Worm (Caenorhabditis elegans) whole organism, L1 larva: ENCODE data around the gene msp-142.
A peak's percentile ranks its signal among the peaks of the same experiment; 100 is the strongest.
"Not testable (repeated sequence)": the region's sequence is repeated elsewhere in the genome, so short reads cannot be mapped to it uniquely, and the experiment has no call there.

Experiments
- C04F5.9 ChIP-seq: sonication (generic microtip); optimal IDR thresholded peaks from 2 replicates; lab custom pipeline; 2016; ENCODE audit warnings: missing genetic modification characterization, missing compliant biosample characterization
- C34B4.2 ChIP-seq: sonication (generic microtip); optimal IDR thresholded peaks from 2 replicates; lab custom pipeline; 2017; ENCODE audit warnings: mild to moderate bottlenecking, missing genetic modification characterization, missing compliant biosample characterization
- Y116A8C.19 ChIP-seq: sonication (generic microtip); optimal IDR thresholded peaks from 2 replicates; lab custom pipeline; 2016; ENCODE audit warnings: missing compliant biosample characterization, missing genetic modification characterization, borderline replicate concordance
- alr-1 ChIP-seq: fragments of 200-800 bp; sonication (Bioruptor generic); optimal IDR thresholded peaks from 2 replicates; lab custom pipeline; 2018; ENCODE audit warnings: borderline replicate concordance, mild to moderate bottlenecking, missing genetic modification characterization, missing compliant biosample characterization
- aly-2 ChIP-seq: fragments of 150-350 bp; optimal IDR thresholded peaks from 2 replicates; lab custom pipeline; 2014; ENCODE audit warnings: missing biosample characterization, missing genetic modification characterization
- blmp-1 ChIP-seq: fragments of 150-350 bp; optimal IDR thresholded peaks from 2 replicates; lab custom pipeline; 2014; ENCODE audit warnings: missing biosample characterization, missing genetic modification characterization
- ceh-63 ChIP-seq: fragments of 200-800 bp; sonication (Bioruptor generic); optimal IDR thresholded peaks from 2 replicates; lab custom pipeline; 2018; ENCODE audit warnings: mild to moderate bottlenecking, missing genetic modification characterization, missing compliant biosample characterization
- ceh-82 ChIP-seq, 3 experiments: fragments of 150-350 bp in 1 of 3; sonication (generic microtip) in 2 of 3; optimal IDR thresholded peaks; 2 replicates each; lab custom pipeline; 2014 to 2017; ENCODE audit warnings: missing biosample characterization in 3 of 3, missing genetic modification characterization in 3 of 3
- ces-1 ChIP-seq: fragments of 150-350 bp; optimal IDR thresholded peaks from 2 replicates; lab custom pipeline; 2014; ENCODE audit warnings: missing biosample characterization, missing genetic modification reagents, missing genetic modification characterization
- dpl-1 ChIP-seq, 3 experiments: fragments of 150-350 bp in 2 of 3; sonication (generic microtip) in 1 of 3; optimal IDR thresholded peaks; 2 replicates each; lab custom pipeline; 2014 to 2017; ENCODE audit warnings: missing biosample characterization in 3 of 3, missing genetic modification characterization in 3 of 3, missing genetic modification reagents in 3 of 3
- efl-1 ChIP-seq, 4 experiments: fragments of 150-350 bp; optimal IDR thresholded peaks in 3 of 4; peaks in 1 of 4; 1 replicate in 1 of 4; 2 replicates in 3 of 4; lab custom pipeline; 2014; ENCODE audit warnings: missing biosample characterization in 2 of 4, missing genetic modification characterization in 2 of 4, missing genetic modification reagents in 2 of 4
- egl-13 ChIP-seq: sonication (generic microtip); optimal IDR thresholded peaks from 2 replicates; lab custom pipeline; 2016; ENCODE audit warnings: missing genotype, missing genetic modification reagents, missing genetic modification characterization, missing compliant biosample characterization
- egl-27 ChIP-seq, 2 experiments: fragments of 150-350 bp in 1 of 2; sonication (generic microtip); optimal IDR thresholded peaks; 3 replicates each; lab custom pipeline; 2017 to 2018; ENCODE audit warnings: missing biosample characterization in 2 of 2, missing genetic modification characterization in 2 of 2, missing genetic modification reagents in 2 of 2
- elt-2 ChIP-seq: sonication (generic microtip); optimal IDR thresholded peaks from 2 replicates; lab custom pipeline; 2016; ENCODE audit warnings: missing genetic modification characterization, mild to moderate bottlenecking, inconsistent platforms, missing compliant biosample characterization, missing genetic modification reagents
- elt-3 ChIP-seq, 6 experiments: fragments of 150-350 bp in 1 of 6; sonication (generic microtip); optimal IDR thresholded peaks; 2 replicates each; lab custom pipeline; 2017 to 2018; ENCODE audit warnings: missing biosample characterization in 6 of 6, missing genetic modification characterization in 6 of 6, inconsistent platforms in 1 of 6
- fkh-8 ChIP-seq: sonication (generic microtip); optimal IDR thresholded peaks from 2 replicates; lab custom pipeline; 2016; ENCODE audit warnings: mild to moderate bottlenecking, missing genetic modification characterization, missing compliant biosample characterization
- hlh-17 ChIP-seq: fragments of 200-800 bp; sonication (Bioruptor generic); optimal IDR thresholded peaks from 2 replicates; lab custom pipeline; 2018; ENCODE audit warnings: missing genetic modification characterization, mild to moderate bottlenecking, missing compliant biosample characterization, moderate library complexity, borderline replicate concordance
- hlh-4 ChIP-seq: sonication (generic microtip); optimal IDR thresholded peaks from 2 replicates; lab custom pipeline; 2016; ENCODE audit warnings: mild to moderate bottlenecking, missing genetic modification characterization, missing compliant biosample characterization
- isw-1 ChIP-seq: fragments of 200-800 bp; sonication (Bioruptor generic); IDR thresholded peaks from 2 replicates; pipeline ENCODE4 v1.3.6; 2022; ENCODE audit warnings: missing genetic modification characterization, missing compliant biosample characterization
- lin-13 ChIP-seq: fragments of 150-350 bp; optimal IDR thresholded peaks from 2 replicates; lab custom pipeline; 2014; ENCODE audit warnings: missing biosample characterization, missing genetic modification reagents, missing genetic modification characterization
- lin-14 ChIP-seq: fragments of 200-800 bp; sonication (Bioruptor generic); optimal IDR thresholded peaks from 2 replicates; lab custom pipeline; 2018; ENCODE audit warnings: mild to moderate bottlenecking, missing genetic modification characterization, moderate library complexity, missing compliant biosample characterization
- lin-35 ChIP-seq, 2 experiments: fragments of 150-350 bp; optimal IDR thresholded peaks; 2 replicates each; lab custom pipeline; 2014; ENCODE audit warnings: missing biosample characterization in 2 of 2, missing genetic modification characterization in 2 of 2, missing genetic modification reagents in 2 of 2
- lin-39 ChIP-seq: fragments of 150-350 bp; optimal IDR thresholded peaks from 2 replicates; lab custom pipeline; 2014; ENCODE audit warnings: missing biosample characterization, missing genetic modification reagents, missing genetic modification characterization
- lir-3 ChIP-seq: sonication (generic microtip); optimal IDR thresholded peaks from 2 replicates; lab custom pipeline; 2016; ENCODE audit warnings: mild to moderate bottlenecking, missing genetic modification characterization, moderate library complexity, missing compliant biosample characterization; ENCODE audit not compliant: poor library complexity
- mef-2 ChIP-seq: fragments of 150-350 bp; optimal IDR thresholded peaks from 2 replicates; lab custom pipeline; 2014; ENCODE audit warnings: missing biosample characterization, missing genetic modification characterization
- mep-1 ChIP-seq: fragments of 150-350 bp; optimal IDR thresholded peaks from 2 replicates; lab custom pipeline; 2014; ENCODE audit warnings: missing biosample characterization, missing genetic modification characterization
- nhr-11 ChIP-seq: fragments of 150-350 bp; optimal IDR thresholded peaks from 2 replicates; lab custom pipeline; 2014; ENCODE audit warnings: missing biosample characterization, missing genetic modification characterization
- nhr-20 ChIP-seq: sonication (generic microtip); optimal IDR thresholded peaks from 2 replicates; lab custom pipeline; 2016; ENCODE audit warnings: mild to moderate bottlenecking, missing genetic modification characterization, missing compliant biosample characterization
- nhr-71 ChIP-seq: sonication (generic microtip); optimal IDR thresholded peaks from 2 replicates; lab custom pipeline; 2016; ENCODE audit warnings: mild to moderate bottlenecking, missing genetic modification characterization, moderate library complexity, missing compliant biosample characterization
- nhr-76 ChIP-seq: sonication (generic microtip); optimal IDR thresholded peaks from 2 replicates; lab custom pipeline; 2017; ENCODE audit warnings: missing biosample characterization, missing genetic modification characterization
- nhr-85 ChIP-seq: sonication (generic microtip); peaks from one replicate; lab custom pipeline; 2016; ENCODE audit warnings: missing genetic modification characterization, inconsistent platforms, missing compliant biosample characterization
- pqm-1 ChIP-seq: sonication (generic microtip); optimal IDR thresholded peaks from 3 replicates; lab custom pipeline; 2017; ENCODE audit warnings: missing biosample characterization, missing genetic modification characterization
- rnt-1 ChIP-seq: sonication (generic microtip); optimal IDR thresholded peaks from 2 replicates; lab custom pipeline; 2016; ENCODE audit warnings: mild to moderate bottlenecking, missing genetic modification characterization, moderate library complexity, missing compliant biosample characterization
- snpc-4 ChIP-seq: fragments of 150-350 bp; optimal IDR thresholded peaks from 2 replicates; lab custom pipeline; 2014; ENCODE audit warnings: missing biosample characterization, missing genetic modification characterization
- snu-23 ChIP-seq: sonication (generic microtip); optimal IDR thresholded peaks from 2 replicates; lab custom pipeline; 2016; ENCODE audit warnings: missing genetic modification characterization, missing compliant biosample characterization
- sox-4 ChIP-seq: sonication (generic microtip); optimal IDR thresholded peaks from 2 replicates; lab custom pipeline; 2016; ENCODE audit warnings: missing genetic modification characterization, missing compliant biosample characterization
- tbx-2 ChIP-seq: sonication (generic microtip); optimal IDR thresholded peaks from 2 replicates; lab custom pipeline; 2016; ENCODE audit warnings: missing genetic modification characterization, missing compliant biosample characterization
- tlp-1 ChIP-seq: fragments of 150-350 bp; optimal IDR thresholded peaks from 2 replicates; lab custom pipeline; 2014; ENCODE audit warnings: missing biosample characterization, missing genetic modification characterization
- unc-98 ChIP-seq: fragments of 200-800 bp; sonication (Bioruptor generic); IDR thresholded peaks from 2 replicates; pipeline ENCODE4 v1.3.6; 2022; ENCODE audit warnings: missing genetic modification characterization, missing compliant biosample characterization
- vab-15 ChIP-seq: sonication (generic microtip); optimal IDR thresholded peaks from 2 replicates; lab custom pipeline; 2017; ENCODE audit warnings: missing genotype, mild to moderate bottlenecking, missing genetic modification characterization, missing compliant biosample characterization
- xbp-1 ChIP-seq: sonication (generic microtip); optimal IDR thresholded peaks from 2 replicates; lab custom pipeline; 2016; ENCODE audit warnings: missing genetic modification characterization, missing compliant biosample characterization
- zip-4 ChIP-seq: fragments of 200-800 bp; sonication (Bioruptor generic); optimal IDR thresholded peaks from 2 replicates; lab custom pipeline; 2018; ENCODE audit warnings: mild to moderate bottlenecking, missing genetic modification characterization, moderate library complexity, missing compliant biosample characterization

Gene msp-142

ce11 chrII:5751353-5751752 is 46.4 kb upstream of the msp-142 start:
- TF ChIP-seq Y116A8C.19 (tag; lab: Kevin White, UChicago) (no peak), unc-98 (GFP tag; lab: Robert Waterston, UW) (no peak), elt-2 (tag; lab: Kevin White, UChicago) (peak; percentile 90), lin-35 (GFP tag; optimal IDR thresholded peaks at IDR 0.05; lab: Kevin White, UChicago) (peak in 1 of 2 experiments; percentile 33), efl-1 (optimal IDR thresholded peaks at IDR 0.05; lab: Kevin White, UChicago) (no peak), efl-1 (GFP tag; optimal IDR thresholded peaks at IDR 0.05 in 1 of 2; lab: Kevin White, UChicago) (peak in 1 of 2 experiments; percentile 79), snu-23 (GFP tag; lab: Kevin White, UChicago) (no peak), alr-1 (tag; lab: Kevin White, UChicago) (no peak), C04F5.9 (tag; lab: Kevin White, UChicago) (no peak), pqm-1 (tag; lab: Kevin White, UChicago) (peak; percentile 35), vab-15 (tag; lab: Kevin White, UChicago) (no peak), lin-14 (GFP tag; lab: Kevin White, UChicago) (peak; percentile 13), egl-27 (tag; optimal IDR thresholded peaks at IDR 0.05; lab: Kevin White, UChicago) (no peak), isw-1 (no peak)
- TF ChIP-seq, all 84 proteins: peak for 5

- TF ChIP-seq lin-35 (GFP tag; optimal IDR thresholded peaks at IDR 0.05; lab: Kevin White, UChicago) (no peak), tbx-2 (no peak), ces-1 (no peak), lin-13 (GFP tag; lab: Kevin White, UChicago) (no peak), xbp-1 (no peak), hlh-4 (tag; lab: Kevin White, UChicago) (no peak), ceh-63 (no peak), zip-4 (GFP tag; lab: Kevin White, UChicago) (no peak), snpc-4 (tag; lab: Kevin White, UChicago) (no peak), egl-27 (tag; optimal IDR thresholded peaks at IDR 0.05; lab: Kevin White, UChicago) (no peak), hlh-17 (no peak), egl-13 (tag; lab: Kevin White, UChicago) (no peak), dpl-1 (GFP tag; optimal IDR thresholded peaks at IDR 0.05; lab: Kevin White, UChicago) (no peak), tlp-1 (tag; lab: Kevin White, UChicago) (no peak), snu-23 (GFP tag; lab: Kevin White, UChicago) (no peak), lir-3 (tag; lab: Kevin White, UChicago) (no peak), ceh-82 (tag; optimal IDR thresholded peaks at IDR 0.05; lab: Kevin White, UChicago) (no peak), nhr-76 (tag; lab: Kevin White, UChicago) (no peak), sox-4 (tag; lab: Kevin White, UChicago) (no peak)
Measured at ce11 chrII:5754168-5754567, 43.6 kb upstream of the msp-142 start, which contains the start of gene F10C1.8. TSS of gene F10C1.8 (plus strand) at chrII:5754468.

DNA sequence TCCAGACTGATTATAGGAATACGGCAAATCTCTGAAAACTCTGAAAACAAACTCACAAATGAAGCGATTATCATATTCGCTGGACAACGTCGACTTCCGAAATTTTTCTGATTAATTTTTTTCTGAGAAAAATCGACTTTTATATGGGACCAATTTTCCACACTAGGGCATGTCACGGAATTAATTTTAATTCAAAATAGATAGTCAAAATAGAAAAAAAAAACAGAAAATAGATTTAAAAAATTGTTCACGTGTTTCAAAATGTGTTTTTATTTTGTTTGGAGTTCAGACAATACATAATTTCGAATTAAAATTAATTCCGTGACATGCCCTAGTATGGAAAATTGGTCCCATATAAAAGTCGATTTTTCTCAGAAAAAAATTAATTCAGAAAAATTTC is 40.1 kb upstream of the msp-142 start, which contains the start of the genes F10C1.3 and F10C1.23:
F10C1.3 (minus strand) TSS at position 101 of the 400 bp plus-strand sequence.
F10C1.23 (plus strand) TSS at position 385 of the 400 bp plus-strand sequence.
- TF ChIP-seq Y116A8C.19, nhr-11, nhr-76 (tag; lab: Kevin White, UChicago): not testable (repeated sequence)
- TF ChIP-seq, all 84 proteins: peak for 0; not testable (repeated sequence) for 84

- TF ChIP-seq fkh-8 (tag; lab: Kevin White, UChicago): no peak
- TF ChIP-seq, all 84 proteins: peak for 0
Measured at ce11 chrII:5765318-5765717, 32.4 kb upstream of the msp-142 start, which contains the start of gene ifb-1. TSS of gene ifb-1 (plus strand) at chrII:5765618.

DNA sequence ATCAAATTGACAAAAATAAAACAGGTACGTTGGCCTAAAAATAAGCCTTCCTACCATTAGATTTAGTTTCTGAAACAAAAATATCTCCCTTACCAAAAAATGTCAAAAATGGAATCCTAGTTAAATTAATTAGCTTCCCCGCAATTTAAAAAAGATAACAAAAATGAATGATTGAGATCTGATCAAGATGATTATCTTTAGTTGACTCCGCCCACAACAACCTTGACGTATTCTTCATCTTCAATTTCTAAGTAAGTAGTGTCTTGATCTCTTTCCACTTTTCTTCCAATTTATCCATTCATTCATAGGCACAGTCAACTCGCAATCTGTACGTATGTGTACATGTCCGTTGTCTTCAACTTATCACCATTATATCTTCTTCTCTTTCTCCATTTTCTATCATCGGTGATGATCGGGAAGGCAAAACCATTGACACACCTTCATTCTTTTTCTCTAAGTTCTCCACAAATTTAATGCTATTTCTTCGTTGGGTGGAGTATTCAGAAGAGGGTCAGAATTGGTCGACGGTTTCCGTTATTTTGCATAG is 29.4 kb upstream of the msp-142 start:
- TF ChIP-seq blmp-1 (tag; lab: Kevin White, UChicago): peak; percentile 44
- TF ChIP-seq unc-98 (GFP tag; lab: Robert Waterston, UW): no peak
- TF ChIP-seq nhr-71 (tag; lab: Kevin White, UChicago): peak; percentile 3
- peak; percentile 88 for TF ChIP-seq nhr-85
- peak; percentile 12 for TF ChIP-seq rnt-1 (tag; lab: Kevin White, UChicago)
- peak in 2 of 6 experiments; percentile 19 to 59 for TF ChIP-seq elt-3 (tag; optimal IDR thresholded peaks at IDR 0.05; lab: Kevin White, UChicago)
- peak; percentile 36 for TF ChIP-seq snu-23 (GFP tag; lab: Kevin White, UChicago)
- TF ChIP-seq C34B4.2: no peak
- TF ChIP-seq aly-2 (tag; lab: Kevin White, UChicago): no peak
- TF ChIP-seq nhr-11 (tag; lab: Kevin White, UChicago): no peak
- TF ChIP-seq lin-39: peak; percentile 41
- no peak for TF ChIP-seq mef-2 (tag; lab: Kevin White, UChicago)
- TF ChIP-seq mep-1 (tag; lab: Kevin White, UChicago): peak; percentile 40
- peak; percentile 34 for TF ChIP-seq nhr-20 (tag; lab: Kevin White, UChicago)
- TF ChIP-seq lin-14 (GFP tag; lab: Kevin White, UChicago): peak; percentile 67
